Fruit fly (Drosophila melanogaster): ENCODE results near the gene CG10165.

- TF ChIP-seq Myc (optimal IDR thresholded peaks at IDR 0.05) (no peak), Sin3A (optimal IDR thresholded peaks at IDR 0.05) (no peak), h (optimal IDR thresholded peaks at IDR 0.05) (no peak), ttk (optimal IDR thresholded peaks at IDR 0.05) (no peak)
Observed at dm6 chr2L:19489997-19490461, 40.1 kb downstream of the CG10165 start, which contains the start of the genes CG10194 and CG18094.

All from Kc167 (cell line).